Worm (Caenorhabditis elegans): ENCODE data around the gene F53F4.11.

- TF ChIP-seq dao-5 (tag; optimal IDR thresholded peaks at IDR 0.05) (no peak), him-1 (tag; optimal IDR thresholded peaks at IDR 0.05) (no peak)
These were observed 23.3 kb upstream of the F53F4.11 start for ce11 chrV:13647617-13648016.

Measured in whole organism, L4/young adult.